Fruit fly (Drosophila melanogaster) whole organism, embryonic: ENCODE measurements around the gene CG43400.

Experiments used
- Aef1 ChIP-seq: fragments of 200-800 bp; sonication (Bioruptor generic); IDR thresholded peaks from 3 replicates; pipeline ENCODE4 v1.3.6; 2022; ENCODE audit warnings: missing biosample characterization, missing genetic modification characterization
- Bteb2 ChIP-seq: fragments of 200-800 bp; sonication (Bioruptor generic); optimal IDR thresholded peaks from 2 replicates; lab custom pipeline; 2016; ENCODE audit warnings: missing biosample characterization, missing genetic modification characterization
- CG11456 ChIP-seq: fragments of 200-800 bp; sonication (Bioruptor generic); IDR thresholded peaks from 3 replicates; pipeline ENCODE4 v1.3.6; 2022; ENCODE audit warnings: missing biosample characterization, missing genetic modification characterization
- CG11504 ChIP-seq: fragments of 200-800 bp; sonication (Bioruptor generic); optimal IDR thresholded peaks from 3 replicates; lab custom pipeline; 2019; ENCODE audit warnings: missing biosample characterization, mild to moderate bottlenecking, missing genetic modification characterization, moderate library complexity
- CG13123 ChIP-seq: fragments of 200-800 bp; sonication (Bioruptor generic); optimal IDR thresholded peaks from 2 replicates; lab custom pipeline; 2016; ENCODE audit warnings: missing biosample characterization, missing genetic modification characterization
- CG14710 ChIP-seq: fragments of 200-800 bp; sonication (Bioruptor generic); optimal IDR thresholded peaks from 3 replicates; lab custom pipeline; 2019; ENCODE audit warnings: missing biosample characterization, mild to moderate bottlenecking, missing genetic modification characterization, moderate library complexity
- CG1602 ChIP-seq: fragments of 200-800 bp; sonication (Bioruptor generic); optimal IDR thresholded peaks from 3 replicates; lab custom pipeline; 2016; ENCODE audit warnings: missing biosample characterization, missing genetic modification characterization
- CG17186 ChIP-seq: fragments of 200-800 bp; sonication (Bioruptor generic); optimal IDR thresholded peaks from 3 replicates; lab custom pipeline; 2017; ENCODE audit warnings: missing biosample characterization, missing genetic modification reagents, missing genetic modification characterization
- CG18476 ChIP-seq: fragments of 200-800 bp; sonication (Bioruptor generic); optimal IDR thresholded peaks from 2 replicates; lab custom pipeline; 2016; ENCODE audit warnings: missing biosample characterization, mild to moderate bottlenecking, missing genetic modification characterization
- CG2116 ChIP-seq: fragments of 200-800 bp; sonication (Bioruptor generic); optimal IDR thresholded peaks from 3 replicates; lab custom pipeline; 2018; ENCODE audit warnings: missing biosample characterization, mild to moderate bottlenecking, missing genetic modification characterization
- CG2120 ChIP-seq: fragments of 200-800 bp; sonication (Bioruptor generic); optimal IDR thresholded peaks from 3 replicates; lab custom pipeline; 2016; ENCODE audit warnings: missing biosample characterization, missing genetic modification characterization
- CG31365 ChIP-seq: fragments of 200-800 bp; sonication (Bioruptor generic); optimal IDR thresholded peaks from 2 replicates; lab custom pipeline; 2018; ENCODE audit warnings: missing biosample characterization, mild to moderate bottlenecking, missing genetic modification characterization
- CG4360 ChIP-seq: fragments of 200-800 bp; sonication (Bioruptor generic); IDR thresholded peaks from 2 replicates; pipeline ENCODE4 v1.3.6; 2022; ENCODE audit warnings: missing biosample characterization, missing genetic modification characterization
- CG4617 ChIP-seq: fragments of 200-800 bp; sonication (Bioruptor generic); optimal IDR thresholded peaks from 3 replicates; lab custom pipeline; 2016; ENCODE audit warnings: missing biosample characterization, missing genetic modification characterization, borderline replicate concordance
- CG4854 ChIP-seq: fragments of 200-800 bp; sonication (Bioruptor generic); optimal IDR thresholded peaks from 2 replicates; lab custom pipeline; 2016; ENCODE audit warnings: missing biosample characterization, missing genetic modification characterization, inconsistent platforms
- CG6254 ChIP-seq: fragments of 200-800 bp; sonication (Bioruptor generic); optimal IDR thresholded peaks from 3 replicates; lab custom pipeline; 2017; ENCODE audit warnings: mild to moderate bottlenecking, missing biosample characterization, missing genetic modification reagents, missing genetic modification characterization
- CG6654 ChIP-seq: fragments of 200-800 bp; sonication (Bioruptor generic); optimal IDR thresholded peaks from 2 replicates; lab custom pipeline; 2017; ENCODE audit warnings: missing biosample characterization, mild to moderate bottlenecking, missing genetic modification characterization
- CG7987 ChIP-seq: fragments of 200-800 bp; sonication (Bioruptor generic); optimal IDR thresholded peaks from 2 replicates; lab custom pipeline; 2018; ENCODE audit warnings: missing biosample characterization, mild to moderate bottlenecking, missing genetic modification characterization, moderate library complexity
- CG9727 ChIP-seq: fragments of 200-800 bp; sonication (Bioruptor generic); optimal IDR thresholded peaks from 3 replicates; lab custom pipeline; 2017; ENCODE audit warnings: missing biosample characterization, mild to moderate bottlenecking, missing genetic modification characterization
- CG9817 ChIP-seq: fragments of 200-800 bp; sonication (Bioruptor generic); optimal IDR thresholded peaks from 2 replicates; lab custom pipeline; 2018; ENCODE audit warnings: missing biosample characterization, mild to moderate bottlenecking, missing genetic modification characterization, moderate library complexity
- Deaf1 ChIP-seq: fragments of 200-800 bp; optimal IDR thresholded peaks from 3 replicates; lab custom pipeline; 2019; ENCODE audit warnings: missing biosample characterization, mild to moderate bottlenecking, missing genetic modification characterization, moderate library complexity
- Dfd ChIP-seq, 2 experiments: fragments of >200 bp; optimal IDR thresholded peaks; 2 replicates each; lab custom pipeline; 2017; ENCODE audit warnings: missing biosample characterization in 2 of 2, missing genetic modification characterization in 2 of 2
- Dll ChIP-seq: fragments of 200-800 bp; sonication (Bioruptor generic); IDR thresholded peaks from 4 replicates; pipeline ENCODE4 v1.3.6; 2022; ENCODE audit warnings: missing biosample characterization, missing genetic modification characterization; ENCODE audit not compliant: partially characterized antibody
- HLH54F ChIP-seq: fragments of 200-800 bp; sonication (Bioruptor generic); optimal IDR thresholded peaks from 3 replicates; lab custom pipeline; 2016; ENCODE audit warnings: missing biosample characterization, missing genetic modification characterization
- Hsf ChIP-seq: fragments of 200-800 bp; sonication (Bioruptor generic); optimal IDR thresholded peaks from 3 replicates; lab custom pipeline; 2016; ENCODE audit warnings: missing biosample characterization, missing genetic modification characterization
- Jarid2 ChIP-seq: fragments of 200-800 bp; sonication (Bioruptor generic); optimal IDR thresholded peaks from 3 replicates; lab custom pipeline; 2017; ENCODE audit warnings: mild to moderate bottlenecking, missing biosample characterization, missing genetic modification reagents, missing genetic modification characterization
- NfI ChIP-seq: fragments of 200-800 bp; sonication (Bioruptor generic); optimal IDR thresholded peaks from 3 replicates; lab custom pipeline; 2018; ENCODE audit warnings: missing biosample characterization, mild to moderate bottlenecking, missing genetic modification characterization, moderate library complexity
- Oli ChIP-seq: fragments of 200-800 bp; sonication (Bioruptor generic); optimal IDR thresholded peaks from 2 replicates; lab custom pipeline; 2018; ENCODE audit warnings: missing biosample characterization, mild to moderate bottlenecking, missing genetic modification characterization, moderate library complexity
- Pdp1 ChIP-seq, 2 experiments: fragments of 200-800 bp; sonication (Bioruptor generic); optimal IDR thresholded peaks; 3 replicates each; lab custom pipeline; 2016; ENCODE audit warnings: missing biosample characterization in 2 of 2, missing genetic modification characterization in 2 of 2, mild to moderate bottlenecking in 1 of 2, moderate library complexity in 1 of 2
- Six4 ChIP-seq: fragments of 200-800 bp; sonication (Bioruptor generic); optimal IDR thresholded peaks from 2 replicates; lab custom pipeline; 2016; ENCODE audit warnings: missing biosample characterization, missing genetic modification characterization
- Sry-δ ChIP-seq: fragments of 200-800 bp; sonication (Bioruptor generic); optimal IDR thresholded peaks from 2 replicates; lab custom pipeline; 2016; ENCODE audit warnings: missing biosample characterization, missing genetic modification characterization
- Trl ChIP-seq, 3 experiments: fragments of >200 bp in 2 of 3; fragments of 200-800 bp in 1 of 3; sonication (Bioruptor generic) in 1 of 3; optimal IDR thresholded peaks; 2 replicates in 1 of 3; 3 replicates in 2 of 3; lab custom pipeline; 2016 to 2017; ENCODE audit warnings: missing biosample characterization in 1 of 3, missing genetic modification characterization in 1 of 3
- btn ChIP-seq: fragments of 200-800 bp; sonication (Bioruptor generic); optimal IDR thresholded peaks from 2 replicates; lab custom pipeline; 2016; ENCODE audit warnings: missing biosample characterization, missing genetic modification characterization
- cg ChIP-seq: fragments of 200-800 bp; sonication (Bioruptor generic); optimal IDR thresholded peaks from 3 replicates; lab custom pipeline; 2019; ENCODE audit warnings: missing biosample characterization, mild to moderate bottlenecking, missing genetic modification characterization, moderate library complexity
- chif ChIP-seq, 2 experiments: fragments of 200-800 bp; sonication (Bioruptor generic); optimal IDR thresholded peaks; 3 replicates each; lab custom pipeline; 2016; ENCODE audit warnings: missing biosample characterization in 2 of 2, missing genetic modification characterization in 2 of 2
- chinmo ChIP-seq: fragments of 200-800 bp; sonication (Bioruptor generic); IDR thresholded peaks from 4 replicates; pipeline ENCODE4 v1.3.6; 2022; ENCODE audit warnings: missing biosample characterization, missing genetic modification characterization; ENCODE audit not compliant: partially characterized antibody
- chn ChIP-seq: fragments of 200-800 bp; sonication (Bioruptor generic); optimal IDR thresholded peaks from 2 replicates; lab custom pipeline; 2016; ENCODE audit warnings: missing biosample characterization, missing genetic modification characterization
- crp ChIP-seq, 2 experiments: fragments of 200-800 bp; sonication (Bioruptor generic); optimal IDR thresholded peaks; 2 replicates in 1 of 2; 3 replicates in 1 of 2; lab custom pipeline; 2017; ENCODE audit warnings: missing biosample characterization in 2 of 2, missing genetic modification characterization in 2 of 2, mild to moderate bottlenecking in 1 of 2, moderate library complexity in 1 of 2
- ems ChIP-seq: fragments of 200-800 bp; sonication (Bioruptor generic); optimal IDR thresholded peaks from 3 replicates; lab custom pipeline; 2016; ENCODE audit warnings: missing biosample characterization, missing genetic modification characterization
- hkb ChIP-seq, 2 experiments: fragments of 200-800 bp in 1 of 2; fragments of >200 bp in 1 of 2; sonication (Bioruptor generic) in 1 of 2; IDR thresholded peaks in 1 of 2; optimal IDR thresholded peaks in 1 of 2; 2 replicates each; pipeline versions ENCODE4 v1.3.6 to Lab custom; 2017 to 2022; ENCODE audit warnings: missing biosample characterization in 1 of 2, missing genetic modification characterization in 1 of 2
- maf-S ChIP-seq: fragments of 200-800 bp; sonication (Bioruptor generic); optimal IDR thresholded peaks from 2 replicates; lab custom pipeline; 2016; ENCODE audit warnings: missing biosample characterization, missing genetic modification characterization
- pho ChIP-seq: fragments of 200-800 bp; sonication (Bioruptor generic); optimal IDR thresholded peaks from 2 replicates; lab custom pipeline; 2016; ENCODE audit warnings: missing biosample characterization, missing genetic modification characterization
- pum ChIP-seq: fragments of 200-800 bp; sonication (Bioruptor generic); optimal IDR thresholded peaks from 2 replicates; lab custom pipeline; 2016; ENCODE audit warnings: missing biosample characterization, missing genetic modification characterization
- rib ChIP-seq: fragments of 200-800 bp; sonication (Bioruptor generic); IDR thresholded peaks from 2 replicates; pipeline ENCODE4 v1.3.6; 2022; ENCODE audit warnings: missing biosample characterization, missing genetic modification characterization
- run ChIP-seq: fragments of 200-800 bp; sonication (Bioruptor generic); optimal IDR thresholded peaks from 3 replicates; lab custom pipeline; 2018; ENCODE audit warnings: missing biosample characterization, mild to moderate bottlenecking, missing genetic modification characterization
- sug ChIP-seq: fragments of 200-800 bp; optimal IDR thresholded peaks from 2 replicates; lab custom pipeline; 2019; ENCODE audit warnings: missing biosample characterization, mild to moderate bottlenecking, missing genetic modification characterization, moderate library complexity
- tll ChIP-seq, 2 experiments: fragments of 200-800 bp in 1 of 2; fragments of >200 bp in 1 of 2; sonication (Bioruptor generic) in 1 of 2; optimal IDR thresholded peaks; 2 replicates each; lab custom pipeline; 2017 to 2019; ENCODE audit warnings: missing biosample characterization in 2 of 2, missing genetic modification characterization in 2 of 2, mild to moderate bottlenecking in 1 of 2, moderate library complexity in 1 of 2
- trem ChIP-seq: fragments of 200-800 bp; optimal IDR thresholded peaks from 3 replicates; lab custom pipeline; 2019; ENCODE audit warnings: missing biosample characterization, mild to moderate bottlenecking, missing genetic modification characterization, moderate library complexity
- vvl ChIP-seq: fragments of 200-800 bp; sonication (Bioruptor generic); IDR thresholded peaks from 2 replicates; pipeline ENCODE4 v1.3.6; 2022; ENCODE audit warnings: missing biosample characterization, missing genetic modification characterization

The CG43400 gene

DNA sequence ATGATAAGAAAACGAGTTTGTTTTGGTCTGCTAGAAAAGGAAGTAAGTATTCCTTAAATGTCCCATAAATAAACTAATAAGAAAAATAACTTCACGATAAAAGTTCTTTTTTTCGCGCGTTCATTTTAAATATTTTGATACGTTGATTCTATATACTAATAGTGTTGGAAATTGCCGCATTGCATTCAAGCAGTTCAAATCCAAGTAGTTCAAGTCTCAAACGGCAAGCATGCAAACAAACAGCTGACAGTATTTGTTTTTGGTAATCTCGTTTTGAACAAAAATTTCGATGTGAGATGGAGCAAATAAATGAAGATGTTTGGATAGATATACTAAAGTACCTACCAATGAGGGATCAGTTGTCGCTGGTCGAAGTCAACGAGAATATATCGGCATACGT is 1.8 kb upstream of the CG43400 start, which contains the start of gene CG13088 (continued):
- peak; percentile 38 for TF ChIP-seq CG4617 (GFP tag; lab: Kevin White, UChicago)
- no peak for TF ChIP-seq CG9727 (GFP tag; lab: Kevin White, UChicago)
- TF ChIP-seq CG11504 (tag; lab: Kevin White, UChicago) = no peak
- TF ChIP-seq CG13123 = peak; percentile 36
- peak; percentile 28 for TF ChIP-seq maf-S (GFP tag; lab: Kevin White, UChicago)
- no peak for TF ChIP-seq rib (GFP tag; lab: Robert Waterston, UW)
- peak; percentile 47 for TF ChIP-seq Sry-δ (GFP tag; lab: Kevin White, UChicago)
- TF ChIP-seq Jarid2 (GFP tag; lab: Kevin White, UChicago) = no peak
- peak; percentile 69 for TF ChIP-seq CG2120 (GFP tag; lab: Kevin White, UChicago)
- peak; percentile 3 for TF ChIP-seq CG18476 (GFP tag; lab: Kevin White, UChicago)
- peak; percentile 51 for TF ChIP-seq CG14710 (tag; lab: Kevin White, UChicago)
- peak; percentile 20 for TF ChIP-seq CG4854 (GFP tag; lab: Kevin White, UChicago)
- peak; percentile 70 for TF ChIP-seq trem (tag; lab: Kevin White, UChicago)
- peak; percentile 32 for TF ChIP-seq pho (GFP tag; lab: Kevin White, UChicago)
- TF ChIP-seq CG6254 (GFP tag; lab: Kevin White, UChicago) = no peak
- peak; percentile 61 for TF ChIP-seq CG2116 (GFP tag; lab: Kevin White, UChicago)
- TF ChIP-seq Oli (tag; lab: Kevin White, UChicago) = no peak
- TF ChIP-seq pum (GFP tag; lab: Kevin White, UChicago) = peak; percentile 24
- no peak for TF ChIP-seq hkb (optimal IDR thresholded peaks at IDR 0.05; lab: Kevin White, UChicago)
- TF ChIP-seq hkb (GFP tag; IDR thresholded peaks at IDR 0.05; lab: Robert Waterston, UW) = no peak
- no peak for TF ChIP-seq Trl (optimal IDR thresholded peaks at IDR 0.05; lab: Kevin White, UChicago)
- TF ChIP-seq Trl (GFP tag; optimal IDR thresholded peaks at IDR 0.05; lab: Kevin White, UChicago) = peak; percentile 33
- TF ChIP-seq ems (GFP tag; lab: Kevin White, UChicago) = peak; percentile 32
- TF ChIP-seq Six4 (GFP tag; lab: Kevin White, UChicago) = no peak
- no peak for TF ChIP-seq btn (GFP tag; lab: Kevin White, UChicago)
- TF ChIP-seq vvl (GFP tag; lab: Robert Waterston, UW) = peak; percentile 75
- TF ChIP-seq CG1602 (GFP tag; lab: Kevin White, UChicago) = peak; percentile 6
- TF ChIP-seq Dll (GFP tag; lab: Robert Waterston, UW) = no peak
- TF ChIP-seq CG4360 (GFP tag; lab: Robert Waterston, UW) = 0 out of 2 replicates have a peak, but pooled peaks have one; percentile 7
- peak; percentile 34 for TF ChIP-seq CG9817 (tag; lab: Kevin White, UChicago)
- peak; percentile 38; the same call in 1 of the 3 replicates for TF ChIP-seq Aef1 (GFP tag; lab: Robert Waterston, UW)
- TF ChIP-seq chn = peak; percentile 23
- peak in 1 of 2 experiments; percentile 34 for TF ChIP-seq Pdp1 (GFP tag; optimal IDR thresholded peaks at IDR 0.05; lab: Kevin White, UChicago)
- TF ChIP-seq CG17186 (GFP tag; lab: Kevin White, UChicago) = no peak
- TF ChIP-seq chinmo = no peak
- peak; percentile 36 for TF ChIP-seq Hsf (GFP tag; lab: Kevin White, UChicago)
- TF ChIP-seq sug (tag; lab: Kevin White, UChicago) = peak; percentile 28
- peak in 1 of 2 experiments; percentile 11 for TF ChIP-seq tll (GFP tag; optimal IDR thresholded peaks at IDR 0.05; lab: Kevin White, UChicago)
- TF ChIP-seq CG7987 (GFP tag; lab: Kevin White, UChicago) = peak; percentile 36
- TF ChIP-seq CG11456 = peak; percentile 47; the same call in 1 of the 3 replicates
- no peak for TF ChIP-seq run
- TF ChIP-seq CG31365 (tag; lab: Kevin White, UChicago) = peak; percentile 99
- peak; percentile 55 for TF ChIP-seq NfI (GFP tag; lab: Kevin White, UChicago)
- peak in 1 of 2 experiments; percentile 5 for TF ChIP-seq Dfd (GFP tag; optimal IDR thresholded peaks at IDR 0.05; lab: Kevin White, UChicago)
- peak; percentile 55 for TF ChIP-seq HLH54F (GFP tag; lab: Kevin White, UChicago)
- no peak for TF ChIP-seq cg (GFP tag; lab: Kevin White, UChicago)
- TF ChIP-seq Deaf1 (tag; lab: Kevin White, UChicago) = no peak
- TF ChIP-seq crp (GFP tag; optimal IDR thresholded peaks at IDR 0.05; lab: Kevin White, UChicago) = peak; percentile 69 to 95
- TF ChIP-seq CG6654 (GFP tag; lab: Kevin White, UChicago) = no peak
- TF ChIP-seq Bteb2 (GFP tag; lab: Kevin White, UChicago) = peak; percentile 35
- TF ChIP-seq chif (GFP tag; optimal IDR thresholded peaks at IDR 0.05; lab: Kevin White, UChicago) = peak; percentile 14 to 17
